Fruit fly (Drosophila melanogaster): ENCODE results near the gene lmgA.

lmgA gene

DNA sequence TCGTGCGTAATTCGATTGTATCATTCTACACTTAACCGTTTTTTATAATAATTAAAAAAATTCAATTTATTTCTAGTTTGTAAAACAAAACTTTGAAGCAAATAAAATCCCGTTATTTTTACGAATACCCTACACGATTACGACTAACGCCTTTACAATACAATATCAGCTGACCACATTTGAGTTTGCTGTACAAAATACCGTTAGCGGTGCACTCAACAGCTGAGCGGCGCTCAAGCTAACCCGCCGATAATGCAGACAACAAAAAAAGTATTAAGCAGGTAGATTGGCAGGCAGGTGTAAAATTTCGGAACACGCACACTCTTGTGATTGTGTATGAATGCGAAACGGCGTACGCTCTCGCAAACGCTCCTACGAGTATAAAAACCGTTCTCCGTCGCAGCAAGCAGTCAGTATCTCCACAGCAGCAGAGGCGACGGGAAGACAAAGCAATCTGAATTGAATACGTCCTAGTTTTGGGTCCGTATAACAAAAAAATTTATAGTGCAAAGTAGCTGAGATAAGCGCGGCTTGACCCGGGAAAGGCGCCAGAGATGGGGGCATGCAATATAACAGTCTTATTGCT, 6.6 kb downstream of the lmgA start, which contains the start of gene Acer (continued):
- TF ChIP-seq nom (GFP tag; optimal IDR thresholded peaks at IDR 0.05) (peak; percentile 11), toy (GFP tag; IDR thresholded peaks at IDR 0.05) (no peak), Eip74EF (GFP tag; optimal IDR thresholded peaks at IDR 0.05) (no peak), CG14860 (GFP tag; IDR thresholded peaks at IDR 0.05; ENCODE audit: partially characterized antibody) (no peak), tup (GFP tag; optimal IDR thresholded peaks at IDR 0.05) (no peak), CG2199 (GFP tag; IDR thresholded peaks at IDR 0.05) (no peak), Scr (GFP tag; IDR thresholded peaks at IDR 0.05; ENCODE audit: partially characterized antibody) (peak; percentile 35; the same call in 1 of the 2 replicates), scrt (GFP tag; optimal IDR thresholded peaks at IDR 0.05) (no peak), grn (GFP tag; optimal IDR thresholded peaks at IDR 0.05) (no peak), CG10654 (GFP tag; optimal IDR thresholded peaks at IDR 0.05) (no peak), CG10462 (GFP tag; optimal IDR thresholded peaks at IDR 0.05) (peak; percentile 20), CG13894 (tag; optimal IDR thresholded peaks at IDR 0.05) (no peak), gsb (GFP tag; IDR thresholded peaks at IDR 0.05) (0 out of 2 replicates have a peak, but pooled peaks have one; percentile 24), CG17912 (GFP tag; optimal IDR thresholded peaks at IDR 0.05) (no peak), crc (GFP tag; optimal IDR thresholded peaks at IDR 0.05) (no peak), jumu (GFP tag; optimal IDR thresholded peaks at IDR 0.05) (no peak), Nf-YC (tag; optimal IDR thresholded peaks at IDR 0.05) (peak; percentile 25), Ravus (GFP tag; IDR thresholded peaks at IDR 0.05) (no peak), grau (tag; optimal IDR thresholded peaks at IDR 0.05) (no peak), ac (GFP tag; optimal IDR thresholded peaks at IDR 0.05) (peak; percentile 78), Jarid2 (GFP tag; optimal IDR thresholded peaks at IDR 0.05) (peak; percentile 75), CG11085 (GFP tag; IDR thresholded peaks at IDR 0.05) (no peak), CoRest (tag; optimal IDR thresholded peaks at IDR 0.05) (peak; percentile 32), bowl (GFP tag; IDR thresholded peaks at IDR 0.05) (no peak), CG3995 (GFP tag; optimal IDR thresholded peaks at IDR 0.05) (peak; percentile 24), zf30C (GFP tag; optimal IDR thresholded peaks at IDR 0.05) (no peak), CG12155 (GFP tag; optimal IDR thresholded peaks at IDR 0.05) (no peak), CG1647 (GFP tag; optimal IDR thresholded peaks at IDR 0.05) (no peak), ERR (GFP tag; optimal IDR thresholded peaks at IDR 0.05) (no peak), Ets97D (GFP tag; optimal IDR thresholded peaks at IDR 0.05) (peak; percentile 6), Hand (GFP tag; optimal IDR thresholded peaks at IDR 0.05) (no peak), Atf6 (GFP tag; IDR thresholded peaks at IDR 0.05) (no peak), ftz-f1 (GFP tag; optimal IDR thresholded peaks at IDR 0.05) (no peak), CG11093 (GFP tag; IDR thresholded peaks at IDR 0.05) (no peak), CG10267 (tag; optimal IDR thresholded peaks at IDR 0.05) (peak; percentile 37), Atf-2 (GFP tag; optimal IDR thresholded peaks at IDR 0.05) (no peak), Hsf (GFP tag; optimal IDR thresholded peaks at IDR 0.05) (no peak), Nf-YA (GFP tag; IDR thresholded peaks at IDR 0.05) (no peak), Gsc (GFP tag; IDR thresholded peaks at IDR 0.05) (no peak), cg (GFP tag; optimal IDR thresholded peaks at IDR 0.05) (peak; percentile 70), pzg (GFP tag; optimal IDR thresholded peaks at IDR 0.05) (peak; percentile 24), run (tag; optimal IDR thresholded peaks at IDR 0.05) (no peak), nmo (GFP tag; optimal IDR thresholded peaks at IDR 0.05) (peak; percentile 20), pb (GFP tag; optimal IDR thresholded peaks at IDR 0.05) (no peak), Oaz (GFP tag; IDR thresholded peaks at IDR 0.05) (no peak), ttk (GFP tag; IDR thresholded peaks at IDR 0.05) (no peak), salm (tag; optimal IDR thresholded peaks at IDR 0.05) (no peak), seq (GFP tag; IDR thresholded peaks at IDR 0.05) (peak; percentile 10; the same call in 1 of the 2 replicates), twi (tag; optimal IDR thresholded peaks at IDR 0.05) (no peak), CG11560 (tag; IDR thresholded peaks at IDR 0.05) (no peak), E2f2 (GFP tag; IDR thresholded peaks at IDR 0.05) (0 out of 2 replicates have a peak, but pooled peaks have one; percentile 10)
